Fruit fly (Drosophila melanogaster): ENCODE measurements around the gene CG42704.

DNA sequence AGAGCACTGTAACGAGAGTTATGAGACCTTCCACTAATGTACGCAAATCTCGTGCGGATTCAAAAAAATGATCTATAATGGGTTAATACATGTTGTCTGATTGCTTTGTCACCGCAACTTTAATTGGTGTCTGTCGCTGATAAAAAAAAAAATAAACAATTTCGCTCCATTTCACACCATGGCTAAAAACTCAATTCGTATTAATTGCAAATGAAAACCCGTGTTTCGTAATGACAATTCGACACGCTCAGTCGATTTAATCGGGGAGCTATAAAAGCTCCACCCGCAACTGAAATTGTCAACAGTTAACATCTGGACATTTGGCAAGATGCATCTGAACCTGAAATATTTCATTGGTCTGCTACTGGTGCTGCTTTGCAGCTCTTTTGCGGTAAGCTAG lies 39.4 kb downstream of the CG42704 start, which contains the start of gene CG11368:
- no peak for TF ChIP-seq Elba2 (GFP tag; optimal IDR thresholded peaks at IDR 0.05)
- TF ChIP-seq slbo (GFP tag; IDR thresholded peaks at IDR 0.05): no peak
- no peak for TF ChIP-seq pan (optimal IDR thresholded peaks at IDR 0.05)
- no peak for TF ChIP-seq pan (GFP tag; optimal IDR thresholded peaks at IDR 0.05 in 1 of 2, IDR thresholded peaks at IDR 0.05 in 1 of 2)
- no peak for TF ChIP-seq wdn (GFP tag; IDR thresholded peaks at IDR 0.05)
- no peak for TF ChIP-seq CG5953 (GFP tag; IDR thresholded peaks at IDR 0.05)
- TF ChIP-seq hb (GFP tag; IDR thresholded peaks at IDR 0.05; ENCODE audit: partially characterized antibody): no peak
- no peak for TF ChIP-seq luna (GFP tag; optimal IDR thresholded peaks at IDR 0.05)
- TF ChIP-seq odd (GFP tag; optimal IDR thresholded peaks at IDR 0.05): no peak
- TF ChIP-seq Hr3 (GFP tag; optimal IDR thresholded peaks at IDR 0.05): no peak
